Worm (Caenorhabditis elegans): ENCODE results near the gene B0336.13.

DNA sequence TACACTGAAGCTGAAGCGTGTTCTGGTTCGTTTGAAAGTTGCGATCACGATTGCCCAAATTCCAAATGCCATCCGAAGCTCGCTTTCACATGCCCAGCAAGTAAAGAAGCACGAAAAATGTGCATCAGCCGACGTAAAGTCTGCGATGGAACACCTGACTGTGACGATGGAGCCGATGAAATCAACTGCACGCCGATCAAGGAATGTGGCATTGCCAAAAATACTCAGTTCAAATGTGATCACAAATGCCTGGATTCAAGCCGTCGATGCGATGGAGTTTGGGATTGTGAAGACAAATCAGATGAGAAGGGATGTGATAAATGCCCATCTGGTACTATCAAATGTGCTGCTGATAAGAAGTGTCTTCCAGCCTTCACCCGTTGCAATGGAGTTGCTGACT lies 35.5 kb downstream of the B0336.13 start:
- TF ChIP-seq ama-1 (optimal IDR thresholded peaks at IDR 0.05) (no peak), pes-1 (GFP tag; IDR thresholded peaks at IDR 0.05) (no peak), ceh-13 (GFP tag; optimal IDR thresholded peaks at IDR 0.05) (no peak), tbx-11 (GFP tag; IDR thresholded peaks at IDR 0.05) (no peak), tra-4 (tag; optimal IDR thresholded peaks at IDR 0.05) (no peak), flt-1 (GFP tag; IDR thresholded peaks at IDR 0.05) (no peak), sea-1 (GFP tag; conservative IDR thresholded peaks at IDR 0.05) (no peak), aly-1 (tag; optimal IDR thresholded peaks at IDR 0.05) (no peak), ceh-36 (tag; optimal IDR thresholded peaks at IDR 0.05) (no peak), scrt-1 (GFP tag; IDR thresholded peaks at IDR 0.05) (no peak)
